Worm (Caenorhabditis elegans) whole organism, young adult: Measurements from ENCODE around the gene abhd-5.1.

Source experiments
- Y67H2A.10 ChIP-seq: fragments of 200-800 bp; sonication (Bioruptor generic); conservative IDR thresholded peaks from 2 replicates; pipeline ENCODE4 v1.3.6; 2022; ENCODE audit warnings: missing genetic modification reagents, missing genetic modification characterization, missing compliant biosample characterization
- attf-6 ChIP-seq: fragments of 200-800 bp; sonication (Bioruptor generic); IDR thresholded peaks from 2 replicates; pipeline ENCODE4 v1.3.6; 2022; ENCODE audit warnings: missing genetic modification reagents, missing genetic modification characterization, missing compliant biosample characterization

DNA sequence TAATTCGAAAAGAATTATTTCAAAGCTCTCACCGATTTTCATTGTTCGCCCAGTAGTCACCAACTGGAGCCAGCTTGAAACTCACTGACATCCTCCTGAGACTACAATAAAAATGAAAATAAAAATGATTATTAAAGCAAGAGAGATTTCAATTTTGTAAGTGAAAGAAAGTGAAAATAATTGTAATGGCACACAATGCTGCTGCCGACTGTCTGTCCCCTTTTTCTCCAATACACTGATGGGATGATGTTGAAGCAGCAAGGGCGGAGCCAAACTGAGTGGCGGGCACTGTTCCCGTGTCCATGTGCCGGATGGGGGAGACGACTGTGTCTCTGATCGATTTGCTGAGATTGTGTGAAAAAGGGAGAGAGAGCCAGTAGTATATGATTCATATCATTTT is 13.2 kb upstream of the abhd-5.1 start, which contains the start of gene C37H5.14:
- TF ChIP-seq Y67H2A.10 (GFP tag; lab: Robert Waterston, UW): no peak
- TF ChIP-seq attf-6: no peak
